Worm (Caenorhabditis elegans) whole organism, late embryonic: ENCODE measurements around the gene lin-5.

ENCODE experiments used
- ceh-2 ChIP-seq: sonication (generic microtip); optimal IDR thresholded peaks from 2 replicates; lab custom pipeline; 2016; ENCODE audit warnings: missing genotype, missing genetic modification characterization, missing compliant biosample characterization
- dve-1 ChIP-seq: sonication (generic microtip); optimal IDR thresholded peaks from 2 replicates; lab custom pipeline; 2017; ENCODE audit warnings: antibody characterized with exemption, mild to moderate bottlenecking, missing genetic modification characterization, missing compliant biosample characterization
- tbx-2 ChIP-seq: sonication (generic microtip); optimal IDR thresholded peaks from 2 replicates; lab custom pipeline; 2016; ENCODE audit warnings: missing genetic modification characterization, missing compliant biosample characterization

DNA sequence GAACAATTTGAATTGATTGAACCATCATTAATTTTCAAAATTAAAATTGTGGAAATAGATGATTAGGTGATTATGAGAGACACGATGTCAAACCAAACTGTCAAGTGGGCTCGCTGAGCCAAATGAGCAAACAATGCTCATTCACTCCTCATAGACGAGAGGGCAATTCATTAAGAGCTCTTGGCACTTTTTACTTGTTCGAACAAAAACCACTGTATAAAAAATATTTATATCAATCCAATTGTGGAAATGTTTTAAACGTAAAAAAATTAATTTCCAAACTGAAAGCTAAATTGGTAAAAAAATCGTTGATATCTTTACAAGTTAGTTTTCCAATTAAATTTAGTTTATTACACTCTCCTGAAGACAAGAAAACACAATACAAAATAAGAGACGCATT, 10.7 kb upstream of the lin-5 start, which contains the start of gene acr-7:
- no peak for TF ChIP-seq dve-1 (tag; lab: Kevin White, UChicago)
- no peak for TF ChIP-seq tbx-2 (tag; lab: Kevin White, UChicago)
- TF ChIP-seq ceh-2 (tag; lab: Kevin White, UChicago), result no peak
